Worm (Caenorhabditis elegans) whole organism, L4/young adult: Measurements from ENCODE around the gene T28H11.8.
"Not testable (repeated sequence)": the region's sequence is repeated elsewhere in the genome, so short reads cannot be mapped to it uniquely, and the experiment has no call there.

ENCODE experiments used
- W03F9.2 ChIP-seq: fragments of 150-350 bp; optimal IDR thresholded peaks from 2 replicates; lab custom pipeline; 2014; ENCODE audit warnings: missing biosample characterization, missing genetic modification characterization
- dao-5 ChIP-seq: sonication (generic microtip); optimal IDR thresholded peaks from 2 replicates; lab custom pipeline; 2016; ENCODE audit warnings: missing genotype, missing genetic modification characterization, moderate library complexity, missing compliant biosample characterization
- him-1 ChIP-seq: sonication (generic microtip); optimal IDR thresholded peaks from 2 replicates; lab custom pipeline; 2016; ENCODE audit warnings: missing genotype, missing genetic modification reagents, missing genetic modification characterization, missing compliant biosample characterization

T28H11.8 gene

DNA sequence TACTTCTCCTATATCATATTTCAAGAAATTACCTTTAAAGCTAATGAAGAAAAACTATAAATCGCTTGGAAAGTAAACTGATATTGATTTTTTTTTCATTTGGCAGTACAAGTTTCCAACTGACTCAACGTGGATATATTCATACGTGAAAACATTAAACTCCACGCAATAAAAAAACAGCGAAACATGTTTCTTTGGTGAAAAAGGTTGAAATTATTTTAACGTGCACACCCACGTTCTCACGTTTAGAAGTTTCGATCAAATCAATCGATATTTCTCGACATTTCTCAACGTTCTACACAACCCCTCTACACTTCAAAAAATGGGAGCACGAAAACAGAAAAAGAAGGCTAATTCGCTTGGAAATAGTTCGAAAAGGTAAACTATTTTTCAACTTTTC, 8.5 kb upstream of the T28H11.8 start, which contains the start of the genes best-6 and C09B9.2:
best-6 (minus strand) TSS at position 101 of the 400 bp plus-strand sequence.
C09B9.2 (plus strand) TSS at position 314 of the 400 bp plus-strand sequence.
- TF ChIP-seq dao-5 (tag; lab: Kevin White, UChicago), result no peak
- no peak for TF ChIP-seq him-1 (tag; lab: Kevin White, UChicago)
- TF ChIP-seq W03F9.2, result no peak

DNA sequence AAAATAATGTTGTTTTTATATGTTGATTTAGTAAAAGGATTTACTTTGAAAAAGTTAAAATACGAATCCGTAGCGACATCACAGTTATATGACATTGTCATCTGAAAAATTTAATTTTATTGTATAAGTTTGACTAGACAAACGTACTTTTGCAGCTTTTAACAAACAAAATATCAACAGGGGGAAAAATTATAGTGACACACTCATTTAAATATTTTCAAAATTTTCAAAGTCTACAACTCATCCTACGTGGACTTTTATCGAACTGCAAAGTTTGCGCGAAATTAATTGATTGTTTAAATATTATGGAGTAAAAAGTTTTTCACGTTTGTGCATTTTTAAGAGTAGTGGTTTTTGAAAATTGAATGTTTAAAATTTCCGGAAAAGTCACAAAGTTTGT, 5.2 kb upstream of the T28H11.8 start, which contains the start of gene C09B9.85:
C09B9.85 (minus strand) TSS at position 101 of the 400 bp plus-strand sequence.
- TF ChIP-seq him-1 (tag; lab: Kevin White, UChicago), result no peak

DNA sequence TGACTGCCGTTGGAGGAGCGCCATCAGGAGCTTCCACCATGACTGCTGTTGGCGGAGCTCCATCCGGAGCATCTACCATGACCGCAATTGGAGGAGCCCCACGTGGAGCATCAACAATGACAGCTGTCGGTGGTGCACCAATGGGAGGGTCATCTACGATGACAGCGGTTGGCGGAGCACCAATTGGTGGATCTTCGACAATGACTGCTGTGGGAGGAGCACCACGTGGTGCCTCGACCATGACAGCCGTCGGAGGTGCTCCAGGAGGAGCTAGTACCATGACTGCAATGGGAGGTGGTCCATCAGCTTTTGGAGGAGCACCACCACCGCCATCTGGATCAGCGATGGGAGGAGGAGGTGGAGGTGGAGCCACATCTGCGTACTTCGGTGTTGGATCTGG, 3.4 kb downstream of the T28H11.8 start, which contains the start of gene T28H11.7:
T28H11.7 (minus strand) TSS at position 101 of the 400 bp plus-strand sequence.
- not testable (repeated sequence) for TF ChIP-seq him-1 (tag; lab: Kevin White, UChicago); dao-5 (tag; lab: Kevin White, UChicago); W03F9.2

DNA sequence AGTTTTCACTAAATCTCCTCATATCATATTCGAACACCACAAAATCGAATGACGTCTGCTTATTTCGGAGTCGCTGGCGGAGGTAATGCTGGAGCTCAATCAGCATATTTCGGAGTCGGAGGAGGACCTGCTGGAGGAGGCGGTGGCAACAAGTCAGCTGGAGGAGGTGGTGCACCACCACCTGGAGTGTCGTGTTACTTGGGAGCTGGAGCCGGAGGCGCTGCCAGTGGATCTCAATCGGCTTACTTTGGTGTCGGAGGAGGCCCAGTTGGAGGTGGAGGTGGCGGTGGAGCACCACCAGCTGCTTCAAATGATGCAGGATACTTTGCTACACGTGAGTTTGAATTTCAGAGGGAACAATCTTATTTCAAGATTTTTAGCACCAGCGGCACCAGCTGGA, 4.0 kb downstream of the T28H11.8 start, which contains the start of gene ssq-4:
ssq-4 (plus strand) TSS at position 19 of the 400 bp plus-strand sequence.
- TF ChIP-seq dao-5 (tag; lab: Kevin White, UChicago); him-1 (tag; lab: Kevin White, UChicago); W03F9.2: not testable (repeated sequence)

DNA sequence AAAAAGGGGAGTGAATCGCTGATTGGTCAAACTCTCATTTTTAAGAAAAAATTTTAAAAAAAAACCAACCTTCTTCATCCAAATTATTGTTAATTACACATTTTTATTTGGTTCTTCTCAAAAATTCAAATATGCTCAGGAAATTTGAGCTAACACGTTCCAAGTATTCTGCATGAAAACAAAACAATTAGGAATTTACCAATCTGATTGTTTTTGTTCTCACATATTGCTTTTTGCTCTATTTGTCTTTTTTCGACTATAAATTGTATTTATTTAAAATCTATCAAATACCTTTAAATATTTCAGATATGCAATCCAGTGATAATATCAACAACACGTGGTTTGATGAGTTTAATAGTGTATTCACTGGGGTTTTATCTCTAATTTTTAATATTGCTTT, 8.2 kb downstream of the T28H11.8 start, which contains the start of gene srm-1:
srm-1 (plus strand) TSS at position 301 of the 400 bp plus-strand sequence.
- no peak for TF ChIP-seq dao-5 (tag; lab: Kevin White, UChicago)
- TF ChIP-seq him-1 (tag; lab: Kevin White, UChicago), result no peak
- no peak for TF ChIP-seq W03F9.2

DNA sequence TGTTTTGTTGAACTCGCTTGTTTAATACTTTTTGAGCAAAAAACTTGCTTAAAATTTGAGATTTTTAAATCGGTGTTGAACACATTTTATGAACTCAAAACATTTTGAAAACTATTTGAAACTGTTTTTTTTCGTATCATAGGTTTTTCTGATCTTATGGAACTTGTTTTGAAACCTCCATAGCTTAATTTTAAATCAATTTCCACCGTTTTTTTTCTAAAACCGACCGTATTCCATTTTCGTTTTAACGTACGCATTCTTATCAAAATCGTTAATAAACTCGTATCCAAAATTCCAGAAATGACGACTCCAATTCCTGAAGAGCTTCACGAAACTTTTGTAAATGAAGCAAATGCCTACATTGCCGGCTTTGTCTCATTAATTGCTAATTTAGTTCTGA, 12.1 kb downstream of the T28H11.8 start, which contains the start of gene srm-2:
srm-2 (plus strand) TSS at position 301 of the 400 bp plus-strand sequence.
- no peak for TF ChIP-seq dao-5 (tag; lab: Kevin White, UChicago)
- no peak for TF ChIP-seq W03F9.2
- no peak for TF ChIP-seq him-1 (tag; lab: Kevin White, UChicago)

DNA sequence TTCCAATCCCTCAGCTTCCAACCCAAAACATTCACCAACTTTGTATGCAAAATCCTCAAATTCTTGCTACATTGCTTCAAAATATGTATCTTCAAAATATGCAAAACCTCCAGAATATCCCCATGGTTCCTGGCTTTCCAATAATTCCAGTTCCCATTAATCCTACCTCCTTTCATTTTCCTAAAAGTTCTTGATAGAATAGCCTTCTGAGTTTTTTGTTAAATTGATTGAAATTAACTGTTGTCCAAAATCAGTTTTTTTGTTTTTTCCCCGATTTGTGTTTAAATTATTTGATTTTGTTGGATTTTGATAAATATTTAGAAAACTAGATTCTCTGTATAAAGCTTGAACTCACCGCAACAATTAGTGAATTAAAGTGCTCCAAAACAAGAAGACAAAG, 15.3 kb downstream of the T28H11.8 start:
- no peak for TF ChIP-seq W03F9.2
- no peak for TF ChIP-seq dao-5 (tag; lab: Kevin White, UChicago)
- no peak for TF ChIP-seq him-1 (tag; lab: Kevin White, UChicago)

DNA sequence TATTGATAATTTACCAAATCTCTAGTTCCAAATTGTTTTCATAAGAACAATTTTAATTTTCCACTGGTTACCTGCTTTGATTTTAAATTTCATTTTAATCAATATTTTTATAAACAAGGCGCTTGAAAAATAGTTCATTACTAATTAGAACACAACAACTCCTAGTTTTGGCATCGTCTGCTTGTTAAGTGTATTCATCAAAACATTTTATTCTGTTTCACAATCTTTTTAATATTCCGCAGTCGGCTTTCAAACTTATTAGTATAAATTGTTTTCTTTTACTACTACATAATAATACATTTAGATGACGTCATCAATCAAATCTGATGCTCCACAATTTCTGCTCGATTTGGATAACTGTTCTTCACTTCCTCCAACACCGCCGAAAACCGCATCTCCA, 18.0 kb downstream of the T28H11.8 start, which contains the start of gene pes-1:
pes-1 (plus strand) TSS at position 301 of the 400 bp plus-strand sequence.
- TF ChIP-seq dao-5 (tag; lab: Kevin White, UChicago), result no peak
- no peak for TF ChIP-seq W03F9.2
- no peak for TF ChIP-seq him-1 (tag; lab: Kevin White, UChicago)

DNA sequence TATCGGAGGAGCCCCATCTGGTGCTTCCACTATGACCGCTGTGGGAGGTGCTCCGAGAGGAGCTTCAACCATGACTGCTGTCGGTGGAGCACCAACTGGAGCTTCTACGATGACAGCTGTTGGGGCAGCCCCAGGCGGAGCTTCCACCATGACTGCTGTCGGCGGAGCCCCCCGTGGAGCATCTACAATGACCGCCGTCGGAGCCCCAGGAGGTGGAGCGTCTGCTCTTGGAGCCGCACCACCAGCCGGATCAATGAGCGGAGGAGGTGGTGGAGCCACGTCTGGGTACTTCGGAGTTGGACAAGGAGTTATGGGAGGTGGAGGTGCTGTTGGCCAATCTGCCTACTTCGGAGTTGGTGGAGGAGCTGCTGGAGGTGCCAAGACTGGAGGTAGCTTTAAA, 23.5 kb downstream of the T28H11.8 start:
- TF ChIP-seq dao-5 (tag; lab: Kevin White, UChicago), result no peak
- no peak for TF ChIP-seq W03F9.2
- no peak for TF ChIP-seq him-1 (tag; lab: Kevin White, UChicago)

DNA sequence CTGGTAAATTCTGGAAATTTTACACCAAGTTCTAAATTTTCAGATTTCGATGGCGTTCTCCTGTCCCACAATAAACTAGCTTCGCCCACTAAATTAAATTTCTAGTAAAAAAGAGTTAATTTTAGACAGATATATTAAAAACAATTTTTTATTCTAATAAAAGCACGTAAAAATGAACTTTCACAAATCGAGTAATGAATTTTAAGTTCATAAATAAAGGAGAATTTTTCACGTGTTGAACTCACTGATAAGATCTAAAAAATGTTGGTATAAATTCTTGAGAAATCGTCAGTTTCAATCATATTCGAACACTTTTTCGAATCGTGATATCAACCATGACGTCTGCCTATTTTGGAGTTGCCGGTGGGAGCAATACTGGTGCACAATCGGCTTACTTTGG, 24.6 kb downstream of the T28H11.8 start, which contains the start of gene ssq-2:
ssq-2 (plus strand) TSS at position 301 of the 400 bp plus-strand sequence.
- TF ChIP-seq dao-5 (tag; lab: Kevin White, UChicago), result no peak
- TF ChIP-seq him-1 (tag; lab: Kevin White, UChicago), result no peak
- TF ChIP-seq W03F9.2, result no peak

DNA sequence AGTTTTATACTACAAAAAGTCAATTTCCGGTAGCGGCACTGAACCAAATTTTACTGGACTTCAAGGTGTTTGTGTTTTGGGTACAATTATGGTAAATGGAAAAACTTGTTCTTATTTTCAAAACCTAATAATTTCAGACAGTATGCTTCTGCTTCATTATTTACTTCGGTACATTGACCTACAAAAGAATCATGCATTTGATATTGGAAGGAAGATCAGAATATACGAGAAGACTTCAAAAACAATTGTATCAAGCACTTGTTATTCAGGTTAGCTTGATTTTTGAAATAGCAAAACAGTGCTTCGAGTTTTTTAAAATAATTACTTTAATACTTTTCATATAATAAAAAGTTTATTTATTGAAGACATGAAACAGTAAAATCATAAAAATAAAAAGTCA, 27.3 kb downstream of the T28H11.8 start:
- no peak for TF ChIP-seq him-1 (tag; lab: Kevin White, UChicago)
- TF ChIP-seq dao-5 (tag; lab: Kevin White, UChicago), result no peak
- TF ChIP-seq W03F9.2, result no peak

DNA sequence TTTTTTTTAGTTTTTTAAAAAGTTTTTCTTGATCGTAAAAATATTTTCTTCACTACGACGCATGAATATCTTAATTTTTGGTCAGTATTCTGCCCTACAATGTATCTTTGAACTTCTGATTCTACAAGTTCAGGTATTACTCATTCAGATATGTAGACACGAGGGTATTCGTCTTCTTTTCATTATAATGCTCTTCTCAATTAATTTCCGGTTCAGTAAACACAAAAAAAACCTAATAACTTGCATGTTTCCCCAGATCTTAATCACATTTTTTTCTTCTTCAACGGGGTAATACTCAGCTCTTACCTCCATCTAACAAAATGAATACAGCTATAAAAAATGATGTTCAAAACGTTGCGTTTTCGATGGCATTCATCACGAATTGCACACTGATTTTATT, 28.3 kb downstream of the T28H11.8 start, which contains the start of gene str-162:
str-162 (plus strand) TSS at position 301 of the 400 bp plus-strand sequence.
- TF ChIP-seq dao-5 (tag; lab: Kevin White, UChicago) (no peak), W03F9.2 (no peak), him-1 (tag; lab: Kevin White, UChicago) (no peak)

DNA sequence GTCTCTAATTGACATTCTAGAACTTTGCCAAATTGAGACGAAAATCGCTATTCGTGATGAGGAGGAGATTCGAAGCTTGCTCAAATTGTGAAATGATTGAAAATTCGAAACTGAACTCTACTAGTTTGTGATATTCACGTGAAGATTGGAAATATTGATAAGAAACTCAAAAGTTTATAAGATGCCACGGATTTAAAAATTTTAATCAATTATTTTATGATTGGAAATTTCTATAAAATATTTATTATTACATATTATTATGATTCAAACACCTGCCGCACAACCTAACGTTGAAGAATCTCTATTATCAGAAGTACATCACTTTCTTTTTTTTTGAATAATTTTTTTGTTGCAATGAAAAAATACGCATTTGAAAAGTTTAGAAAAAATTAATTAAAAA, 31.9 kb downstream of the T28H11.8 start, which contains the start of gene E03H12.7:
E03H12.7 (minus strand) TSS at position 101 of the 400 bp plus-strand sequence.
- TF ChIP-seq W03F9.2 (no peak), dao-5 (tag; lab: Kevin White, UChicago) (no peak), him-1 (tag; lab: Kevin White, UChicago) (no peak)

DNA sequence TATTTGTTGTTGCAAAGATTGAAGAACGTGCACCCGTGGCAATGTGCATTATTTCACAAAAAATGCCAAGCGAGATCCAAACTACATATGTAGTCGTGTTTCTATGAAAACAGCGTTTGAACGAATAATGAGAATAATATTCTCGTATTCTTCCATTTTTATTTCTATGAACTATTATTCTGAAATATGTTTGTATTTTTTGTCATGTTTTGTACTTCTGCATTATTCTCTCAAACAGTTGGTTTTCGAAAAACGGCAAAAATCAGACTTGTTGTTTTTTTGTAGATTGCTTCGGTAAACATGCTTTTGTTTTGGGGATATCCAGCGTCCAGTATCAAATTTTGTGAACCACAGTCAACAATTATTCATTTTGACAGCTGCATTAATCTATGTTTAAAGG, 34.2 kb downstream of the T28H11.8 start, which contains the start of gene clec-177:
clec-177 (plus strand) TSS at position 301 of the 400 bp plus-strand sequence.
- TF ChIP-seq W03F9.2 (no peak), him-1 (tag; lab: Kevin White, UChicago) (no peak), dao-5 (tag; lab: Kevin White, UChicago) (no peak)
